Fruit fly (Drosophila melanogaster) whole organism, embryonic: ENCODE data around the gene Fer3HCH.

Source experiments
- ATbp ChIP-seq: fragments of 200-800 bp; sonication (Bioruptor generic); optimal IDR thresholded peaks from 2 replicates; lab custom pipeline; 2017; ENCODE audit warnings: missing biosample characterization, mild to moderate bottlenecking, missing genetic modification characterization, missing genetic modification reagents
- Asciz ChIP-seq: fragments of 200-800 bp; sonication (Bioruptor generic); optimal IDR thresholded peaks from 2 replicates; lab custom pipeline; 2017; ENCODE audit warnings: missing biosample characterization, mild to moderate bottlenecking, missing genetic modification characterization, missing genetic modification reagents
- Bgb ChIP-seq: fragments of 200-800 bp; sonication (Bioruptor generic); IDR thresholded peaks from 2 replicates; pipeline ENCODE4 v1.3.6; 2022; ENCODE audit warnings: missing biosample characterization, missing genetic modification characterization; ENCODE audit not compliant: partially characterized antibody
- CG11247 ChIP-seq: fragments of 200-800 bp; sonication (Bioruptor generic); IDR thresholded peaks from 2 replicates; pipeline ENCODE4 v1.3.6; 2022; ENCODE audit warnings: missing biosample characterization, missing genetic modification characterization
- CG11456 ChIP-seq: fragments of 200-800 bp; sonication (Bioruptor generic); IDR thresholded peaks from 3 replicates; pipeline ENCODE4 v1.3.6; 2022; ENCODE audit warnings: missing biosample characterization, missing genetic modification characterization
- CG15479 ChIP-seq: fragments of 200-800 bp; sonication (Bioruptor generic); optimal IDR thresholded peaks from 3 replicates; lab custom pipeline; 2019; ENCODE audit warnings: missing biosample characterization, mild to moderate bottlenecking, missing genetic modification characterization, moderate library complexity
- CG1602 ChIP-seq: fragments of 200-800 bp; sonication (Bioruptor generic); optimal IDR thresholded peaks from 3 replicates; lab custom pipeline; 2016; ENCODE audit warnings: missing biosample characterization, missing genetic modification characterization
- CG1603 ChIP-seq: fragments of 200-800 bp; sonication (Bioruptor generic); optimal IDR thresholded peaks from 2 replicates; lab custom pipeline; 2019; ENCODE audit warnings: missing biosample characterization, mild to moderate bottlenecking, missing genetic modification characterization, moderate library complexity
- CG17568 ChIP-seq: fragments of 200-800 bp; sonication (Bioruptor generic); optimal IDR thresholded peaks from 2 replicates; lab custom pipeline; 2018; ENCODE audit warnings: missing biosample characterization, mild to moderate bottlenecking, missing genetic modification characterization, moderate library complexity
- CG17612 ChIP-seq: fragments of 200-800 bp; sonication (Bioruptor generic); IDR thresholded peaks from 2 replicates; pipeline ENCODE4 v1.3.6; 2022; ENCODE audit warnings: missing biosample characterization, missing genetic modification characterization
- CG18599 ChIP-seq: fragments of 200-800 bp; sonication (Bioruptor generic); optimal IDR thresholded peaks from 3 replicates; lab custom pipeline; 2017; ENCODE audit warnings: missing biosample characterization, missing genetic modification characterization, mild to moderate bottlenecking, moderate library complexity, missing genetic modification reagents
- CG18619 ChIP-seq: fragments of 200-800 bp; sonication (Bioruptor generic); optimal IDR thresholded peaks from 3 replicates; lab custom pipeline; 2017; ENCODE audit warnings: missing biosample characterization, mild to moderate bottlenecking, missing genetic modification characterization
- CG30020 ChIP-seq: fragments of 200-800 bp; optimal IDR thresholded peaks from 2 replicates; lab custom pipeline; 2019; ENCODE audit warnings: missing biosample characterization, mild to moderate bottlenecking, missing genetic modification characterization, moderate library complexity
- CG34422 ChIP-seq: fragments of 200-800 bp; sonication (Bioruptor generic); IDR thresholded peaks from 3 replicates; pipeline ENCODE4 v1.3.6; 2022; ENCODE audit warnings: missing biosample characterization, missing genetic modification characterization
- CG5180 ChIP-seq: fragments of 200-800 bp; sonication (Bioruptor generic); optimal IDR thresholded peaks from 3 replicates; lab custom pipeline; 2017; ENCODE audit warnings: missing biosample characterization, missing genetic modification characterization, mild to moderate bottlenecking, moderate library complexity, missing genetic modification reagents
- CG6654 ChIP-seq: fragments of 200-800 bp; sonication (Bioruptor generic); optimal IDR thresholded peaks from 2 replicates; lab custom pipeline; 2017; ENCODE audit warnings: missing biosample characterization, mild to moderate bottlenecking, missing genetic modification characterization
- CG7839 ChIP-seq: fragments of 200-800 bp; sonication (Bioruptor generic); optimal IDR thresholded peaks from 3 replicates; lab custom pipeline; 2018; ENCODE audit warnings: missing biosample characterization, mild to moderate bottlenecking, missing genetic modification characterization, moderate library complexity
- CG8924 ChIP-seq: fragments of 200-800 bp; optimal IDR thresholded peaks from 3 replicates; lab custom pipeline; 2019; ENCODE audit warnings: missing biosample characterization, mild to moderate bottlenecking, missing genetic modification characterization, moderate library complexity
- CG8944 ChIP-seq: fragments of 200-800 bp; sonication (Bioruptor generic); optimal IDR thresholded peaks from 3 replicates; lab custom pipeline; 2016; ENCODE audit warnings: missing biosample characterization, missing genetic modification characterization
- D19B ChIP-seq: fragments of 200-800 bp; sonication (Bioruptor generic); optimal IDR thresholded peaks from 2 replicates; lab custom pipeline; 2017; ENCODE audit warnings: missing biosample characterization, mild to moderate bottlenecking, missing genetic modification characterization
- Dll ChIP-seq: fragments of 200-800 bp; sonication (Bioruptor generic); IDR thresholded peaks from 4 replicates; pipeline ENCODE4 v1.3.6; 2022; ENCODE audit warnings: missing biosample characterization, missing genetic modification characterization; ENCODE audit not compliant: partially characterized antibody
- HLHmδ ChIP-seq: fragments of 200-800 bp; sonication (Bioruptor generic); optimal IDR thresholded peaks from 2 replicates; lab custom pipeline; 2018; ENCODE audit warnings: missing biosample characterization, mild to moderate bottlenecking, missing genetic modification characterization, moderate library complexity
- HmgD ChIP-seq: fragments of 200-800 bp; sonication (Bioruptor generic); optimal IDR thresholded peaks from 3 replicates; lab custom pipeline; 2016; ENCODE audit warnings: missing biosample characterization, missing genetic modification characterization
- Hr51 ChIP-seq, 2 experiments: fragments of 200-800 bp; sonication (Bioruptor generic); optimal IDR thresholded peaks; 2 replicates in 1 of 2; 3 replicates in 1 of 2; lab custom pipeline; 2016 to 2018; ENCODE audit warnings: missing biosample characterization in 2 of 2, missing genetic modification characterization in 2 of 2, mild to moderate bottlenecking in 1 of 2, moderate library complexity in 1 of 2
- MTF-1 ChIP-seq: fragments of 200-800 bp; sonication (Bioruptor generic); optimal IDR thresholded peaks from 2 replicates; lab custom pipeline; 2018; ENCODE audit warnings: missing biosample characterization, mild to moderate bottlenecking, missing genetic modification characterization, borderline replicate concordance
- Oli ChIP-seq: fragments of 200-800 bp; sonication (Bioruptor generic); optimal IDR thresholded peaks from 2 replicates; lab custom pipeline; 2018; ENCODE audit warnings: missing biosample characterization, mild to moderate bottlenecking, missing genetic modification characterization, moderate library complexity
- Sry-β ChIP-seq: fragments of 200-800 bp; sonication (Bioruptor generic); optimal IDR thresholded peaks from 2 replicates; lab custom pipeline; 2018; ENCODE audit warnings: missing biosample characterization, mild to moderate bottlenecking, missing genetic modification characterization, moderate library complexity
- TFAM ChIP-seq: fragments of 200-800 bp; sonication (Bioruptor generic); optimal IDR thresholded peaks from 2 replicates; lab custom pipeline; 2017; ENCODE audit warnings: missing biosample characterization, missing genetic modification characterization, inconsistent platforms
- Trl ChIP-seq, 3 experiments: fragments of >200 bp in 2 of 3; fragments of 200-800 bp in 1 of 3; sonication (Bioruptor generic) in 1 of 3; optimal IDR thresholded peaks; 2 replicates in 1 of 3; 3 replicates in 2 of 3; lab custom pipeline; 2016 to 2017; ENCODE audit warnings: missing biosample characterization in 1 of 3, missing genetic modification characterization in 1 of 3
- Xrp1 ChIP-seq: fragments of 200-800 bp; sonication (Bioruptor generic); IDR thresholded peaks from 2 replicates; pipeline ENCODE4 v1.3.6; 2022; ENCODE audit warnings: missing biosample characterization, missing genetic modification characterization
- caup ChIP-seq: fragments of 200-800 bp; sonication (Bioruptor generic); optimal IDR thresholded peaks from 3 replicates; lab custom pipeline; 2017; ENCODE audit warnings: missing biosample characterization, mild to moderate bottlenecking, missing genetic modification characterization, moderate library complexity; ENCODE audit not compliant: severe bottlenecking
- danr ChIP-seq: fragments of 200-800 bp; sonication (Bioruptor generic); IDR thresholded peaks from 2 replicates; pipeline ENCODE4 v1.3.6; 2022; ENCODE audit warnings: missing biosample characterization, missing genetic modification characterization
- dati ChIP-seq: fragments of 200-800 bp; sonication (Bioruptor generic); IDR thresholded peaks from 2 replicates; pipeline ENCODE4 v1.3.6; 2022; ENCODE audit warnings: missing biosample characterization, missing genetic modification characterization
- eve ChIP-seq, 2 experiments: fragments of >200 bp; optimal IDR thresholded peaks; 2 replicates each; lab custom pipeline; 2017; ENCODE audit warnings: missing biosample characterization in 2 of 2, missing genetic modification characterization in 2 of 2
- exex ChIP-seq: fragments of 200-800 bp; sonication (Bioruptor generic); optimal IDR thresholded peaks from 4 replicates; lab custom pipeline; 2018; ENCODE audit warnings: missing biosample characterization, mild to moderate bottlenecking, missing genetic modification characterization, moderate library complexity
- fd64A ChIP-seq: fragments of 200-800 bp; sonication (Bioruptor generic); optimal IDR thresholded peaks from 3 replicates; lab custom pipeline; 2018; ENCODE audit warnings: missing biosample characterization, mild to moderate bottlenecking, missing genetic modification characterization
- hkb ChIP-seq, 2 experiments: fragments of 200-800 bp in 1 of 2; fragments of >200 bp in 1 of 2; sonication (Bioruptor generic) in 1 of 2; IDR thresholded peaks in 1 of 2; optimal IDR thresholded peaks in 1 of 2; 2 replicates each; pipeline versions ENCODE4 v1.3.6 to Lab custom; 2017 to 2022; ENCODE audit warnings: missing biosample characterization in 1 of 2, missing genetic modification characterization in 1 of 2
- ken ChIP-seq: fragments of 200-800 bp; sonication (Bioruptor generic); IDR thresholded peaks from 3 replicates; pipeline ENCODE4 v1.3.6; 2022; ENCODE audit warnings: missing biosample characterization, missing genetic modification characterization
- lola ChIP-seq, 3 experiments: fragments of >200 bp in 2 of 3; fragments of 200-800 bp in 1 of 3; sonication (Bioruptor generic) in 1 of 3; optimal IDR thresholded peaks; 2 replicates each; lab custom pipeline; 2017 to 2019; ENCODE audit warnings: missing biosample characterization in 3 of 3, missing genetic modification characterization in 3 of 3, mild to moderate bottlenecking in 1 of 3, moderate library complexity in 1 of 3
- pros ChIP-seq: fragments of 200-800 bp; sonication (Bioruptor generic); optimal IDR thresholded peaks from 3 replicates; lab custom pipeline; 2019; ENCODE audit warnings: missing biosample characterization, mild to moderate bottlenecking, missing genetic modification characterization, moderate library complexity
- scrt ChIP-seq: fragments of 200-800 bp; sonication (Bioruptor generic); optimal IDR thresholded peaks from 2 replicates; lab custom pipeline; 2018; ENCODE audit warnings: missing biosample characterization, mild to moderate bottlenecking, missing genetic modification characterization, moderate library complexity
- slbo ChIP-seq: fragments of 200-800 bp; sonication (Bioruptor generic); IDR thresholded peaks from 2 replicates; pipeline ENCODE4 v1.3.6; 2022; ENCODE audit warnings: missing biosample characterization, missing genetic modification characterization
- tup ChIP-seq: fragments of 200-800 bp; sonication (Bioruptor generic); optimal IDR thresholded peaks from 2 replicates; lab custom pipeline; 2016; ENCODE audit warnings: missing biosample characterization, mild to moderate bottlenecking, missing genetic modification characterization, moderate library complexity
- unpg ChIP-seq: fragments of 200-800 bp; sonication (Bioruptor generic); optimal IDR thresholded peaks from 3 replicates; lab custom pipeline; 2018; ENCODE audit warnings: missing biosample characterization, mild to moderate bottlenecking, missing genetic modification characterization, moderate library complexity
- usp ChIP-seq: fragments of >200 bp; optimal IDR thresholded peaks from 2 replicates; lab custom pipeline; 2017; ENCODE audit warnings: missing biosample characterization, missing genetic modification characterization
- zen2 ChIP-seq: fragments of 200-800 bp; sonication (Bioruptor generic); IDR thresholded peaks from 3 replicates; pipeline ENCODE4 v1.3.6; 2022; ENCODE audit warnings: missing biosample characterization, missing genetic modification characterization; ENCODE audit not compliant: partially characterized antibody
- zfh1 ChIP-seq: fragments of 200-800 bp; sonication (Bioruptor generic); IDR thresholded peaks from 3 replicates; pipeline ENCODE4 v1.3.6; 2022; ENCODE audit warnings: missing biosample characterization, missing genetic modification characterization

Gene Fer3HCH

DNA sequence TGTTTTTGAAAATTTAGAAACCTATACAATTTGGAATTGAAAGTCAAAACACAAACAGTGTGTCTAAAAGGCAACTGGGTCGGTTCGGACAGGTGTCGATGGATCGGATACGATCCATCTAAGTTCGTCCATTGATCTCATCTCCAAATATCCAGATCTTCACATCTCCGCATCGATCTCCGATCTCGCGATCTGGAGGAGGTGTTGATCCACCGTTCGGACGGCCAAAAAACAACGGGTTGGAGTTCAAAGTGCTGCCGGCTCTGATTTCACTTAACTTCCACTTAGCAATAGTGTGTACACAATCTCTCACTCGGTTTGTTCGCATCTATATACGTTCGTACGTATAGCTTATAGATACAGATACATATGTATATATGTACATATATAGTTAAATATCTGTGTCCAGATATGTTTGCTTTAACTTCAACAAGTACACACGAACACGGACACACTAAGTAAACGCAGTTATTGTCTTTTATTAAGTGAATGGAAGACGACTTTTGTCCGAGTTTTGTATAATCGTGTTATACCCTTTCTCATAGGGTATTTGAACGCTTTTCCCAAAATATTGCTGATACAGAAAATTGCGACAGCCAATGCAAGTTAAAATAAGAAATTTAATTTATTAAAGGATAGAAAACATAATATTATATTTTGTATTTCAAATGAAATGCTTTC is at the start of gene Fer3HCH (continued):
- TF ChIP-seq scrt (GFP tag; lab: Kevin White, UChicago) (no peak), lola (GFP tag; optimal IDR thresholded peaks at IDR 0.05; lab: Kevin White, UChicago) (no peak), unpg (GFP tag; lab: Kevin White, UChicago) (peak; percentile 21), Dll (GFP tag; lab: Robert Waterston, UW) (no peak), Sry-β (GFP tag; lab: Kevin White, UChicago) (no peak), slbo (no peak), caup (GFP tag; lab: Kevin White, UChicago) (no peak), zfh1 (GFP tag; lab: Robert Waterston, UW) (no peak), CG8924 (tag; lab: Kevin White, UChicago) (peak; percentile 12), D19B (GFP tag; lab: Kevin White, UChicago) (no peak), CG5180 (GFP tag; lab: Kevin White, UChicago) (peak; percentile 27), CG8944 (GFP tag; lab: Kevin White, UChicago) (no peak), CG7839 (peak; percentile 24), fd64A (GFP tag; lab: Kevin White, UChicago) (no peak), Bgb (GFP tag; lab: Robert Waterston, UW) (no peak), CG1602 (no peak), Trl (optimal IDR thresholded peaks at IDR 0.05; lab: Kevin White, UChicago) (no peak), Trl (GFP tag; optimal IDR thresholded peaks at IDR 0.05; lab: Kevin White, UChicago) (no peak), usp (no peak), Hr51 (GFP tag; optimal IDR thresholded peaks at IDR 0.05; lab: Kevin White, UChicago) (no peak), danr (GFP tag; lab: Robert Waterston, UW) (no peak), tup (no peak), eve (GFP tag; optimal IDR thresholded peaks at IDR 0.05; lab: Kevin White, UChicago) (no peak), CG34422 (no peak), CG18619 (GFP tag; lab: Kevin White, UChicago) (peak; percentile 9), CG30020 (no peak), Asciz (GFP tag; lab: Kevin White, UChicago) (peak; percentile 47), dati (GFP tag; lab: Robert Waterston, UW) (no peak), CG15479 (no peak), Oli (tag; lab: Kevin White, UChicago) (no peak), CG6654 (GFP tag; lab: Kevin White, UChicago) (no peak), CG17612 (GFP tag; lab: Robert Waterston, UW) (0 out of 2 replicates have a peak, but pooled peaks have one; percentile 12), pros (GFP tag; lab: Kevin White, UChicago) (no peak), hkb (optimal IDR thresholded peaks at IDR 0.05; lab: Kevin White, UChicago) (no peak), hkb (GFP tag; IDR thresholded peaks at IDR 0.05; lab: Robert Waterston, UW) (0 out of 2 replicates have a peak, but pooled peaks have one; percentile 10), CG17568 (GFP tag; lab: Kevin White, UChicago) (peak; percentile 25), ATbp (peak; percentile 34), CG18599 (GFP tag; lab: Kevin White, UChicago) (peak; percentile 19), HLHmδ (GFP tag; lab: Kevin White, UChicago) (no peak), exex (tag; lab: Kevin White, UChicago) (peak; percentile 18), zen2 (no peak), CG11247 (GFP tag; lab: Robert Waterston, UW) (no peak), CG11456 (no peak), ken (no peak), MTF-1 (GFP tag; lab: Kevin White, UChicago) (peak; percentile 4), TFAM (GFP tag; lab: Kevin White, UChicago) (no peak), HmgD (GFP tag; lab: Kevin White, UChicago) (no peak), Xrp1 (peak; percentile 25; the same call in 1 of the 2 replicates), CG1603 (tag; lab: Kevin White, UChicago) (peak; percentile 22)
